Fruit fly (Drosophila melanogaster) Kc167 (cell line): ENCODE results near the gene mthl15.

Source experiments
- Myc ChIP-seq: fragments of >200 bp; optimal IDR thresholded peaks from 2 replicates; lab custom pipeline; 2017; ENCODE audit warnings: missing external identifiers
- Sin3A ChIP-seq: fragments of >200 bp; optimal IDR thresholded peaks from 2 replicates; lab custom pipeline; 2018; ENCODE audit warnings: missing external identifiers
- h ChIP-seq: fragments of >200 bp; optimal IDR thresholded peaks from 3 replicates; lab custom pipeline; 2018; ENCODE audit warnings: missing external identifiers
- insv ChIP-seq: fragments of >200 bp; optimal IDR thresholded peaks from 3 replicates; lab custom pipeline; 2018; ENCODE audit warnings: missing external identifiers
- psq ChIP-seq: fragments of >200 bp; optimal IDR thresholded peaks from 2 replicates; lab custom pipeline; 2017; ENCODE audit warnings: missing external identifiers
- ttk ChIP-seq: sonication (Bioruptor generic); optimal IDR thresholded peaks from 2 replicates; lab custom pipeline; 2017; ENCODE audit warnings: missing external identifiers

Gene mthl15

DNA sequence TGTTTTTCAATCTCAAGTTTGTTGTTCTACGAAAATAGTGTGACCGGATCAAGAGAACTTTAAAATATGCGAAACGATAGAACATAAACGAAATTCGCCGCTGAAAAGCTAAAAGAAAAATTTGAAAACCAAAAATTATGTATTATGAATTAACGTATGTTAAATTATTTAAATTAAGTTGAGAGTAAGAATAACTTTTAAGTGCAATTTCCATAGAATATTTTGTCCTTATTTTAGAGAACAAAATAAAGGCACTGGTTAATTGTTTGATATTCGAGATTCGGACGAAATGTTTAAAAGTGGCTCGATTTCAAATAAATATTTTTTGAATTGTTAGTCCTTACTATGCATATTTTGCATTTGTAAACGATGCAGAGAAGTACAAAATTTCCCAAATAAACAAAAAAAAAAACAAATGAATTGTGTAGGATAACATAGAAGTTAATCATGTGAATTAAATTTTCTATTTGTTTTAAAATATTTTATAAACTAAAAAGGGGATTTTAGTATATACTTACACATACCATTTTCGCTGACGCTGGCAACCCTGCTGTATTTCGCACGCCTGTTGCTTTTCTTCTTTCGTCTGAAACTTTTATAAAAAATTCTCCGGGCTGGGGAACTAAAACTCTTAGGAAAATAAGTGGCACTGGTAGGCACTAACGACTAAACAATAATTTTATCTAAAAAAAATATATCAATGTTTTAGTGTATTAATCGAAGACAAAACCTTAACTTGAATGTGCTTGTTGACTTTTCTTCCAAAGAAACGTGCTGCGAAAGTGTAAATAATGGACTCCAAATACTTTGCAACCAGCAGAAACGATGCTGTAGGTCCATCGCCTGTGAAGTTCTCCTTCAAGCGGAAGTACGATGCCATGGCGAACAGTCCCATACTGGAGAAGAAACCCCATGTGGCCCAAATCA lies 27.2 kb downstream of the mthl15 start, which contains the start of the genes CG5727 and ath:
CG5727 (minus strand) TSS at position 51 of the 927 bp plus-strand sequence.
ath (plus strand) TSS at position 513 of the 927 bp plus-strand sequence.
- no peak for TF ChIP-seq Sin3A (lab: Kevin White, UChicago)
- no peak for TF ChIP-seq Myc (lab: Kevin White, UChicago)
- no peak for TF ChIP-seq psq (lab: Kevin White, UChicago)
- no peak for TF ChIP-seq h (lab: Kevin White, UChicago)
- no peak for TF ChIP-seq insv (lab: Kevin White, UChicago)
- no peak for TF ChIP-seq ttk (lab: Kevin White, UChicago)

DNA sequence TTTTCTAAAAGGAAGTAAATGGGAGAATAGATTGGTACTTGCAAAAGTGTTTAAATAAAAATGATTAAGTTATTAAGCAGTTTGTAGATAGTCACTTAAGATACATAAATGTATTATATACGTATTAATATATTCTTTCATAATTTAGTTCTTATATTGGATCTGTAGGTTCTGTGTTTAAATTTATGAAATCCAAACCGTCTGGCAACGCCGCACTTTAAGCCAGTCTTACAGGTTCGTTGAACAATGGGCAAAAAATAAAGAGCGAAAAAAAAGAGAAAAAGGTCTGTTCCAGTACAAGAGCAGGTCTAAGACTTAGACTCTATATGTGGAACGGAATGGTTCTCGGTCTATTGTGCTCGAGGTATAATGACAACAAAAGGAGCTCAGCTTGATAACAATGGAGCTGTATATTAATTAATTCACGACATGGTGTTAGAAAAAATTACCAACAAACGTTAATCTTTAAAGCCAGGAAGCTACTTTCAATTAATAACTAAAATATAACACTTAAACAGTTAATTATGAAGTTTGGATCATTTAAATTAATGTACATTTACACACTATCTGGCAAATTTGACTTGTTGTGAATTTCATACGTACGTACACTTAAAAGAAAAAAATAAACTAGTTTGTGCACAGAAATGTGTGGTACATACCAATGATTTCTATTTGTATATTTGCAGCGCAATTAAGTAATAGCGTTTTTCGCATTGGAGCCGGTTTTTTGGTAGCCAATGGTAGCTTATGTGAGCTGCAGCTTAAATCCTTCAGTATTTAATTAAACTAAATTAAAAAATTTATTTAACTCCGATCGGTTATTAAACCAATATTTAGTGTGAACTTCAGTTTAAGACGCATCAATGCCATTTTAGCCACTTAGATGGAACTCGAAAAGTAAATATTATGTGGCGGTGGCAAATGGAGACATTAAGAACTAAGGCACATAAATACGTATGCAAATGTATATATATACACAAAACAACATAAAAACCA lies 29.0 kb downstream of the mthl15 start, which contains the start of gene CG5731:
CG5731 (minus strand) TSS at position 946 of the 996 bp plus-strand sequence.
- no peak for TF ChIP-seq Myc (lab: Kevin White, UChicago)
- TF ChIP-seq Sin3A (lab: Kevin White, UChicago): no peak
- no peak for TF ChIP-seq h (lab: Kevin White, UChicago)
- TF ChIP-seq ttk (lab: Kevin White, UChicago): no peak
- no peak for TF ChIP-seq insv (lab: Kevin White, UChicago)
- TF ChIP-seq psq (lab: Kevin White, UChicago): no peak

DNA sequence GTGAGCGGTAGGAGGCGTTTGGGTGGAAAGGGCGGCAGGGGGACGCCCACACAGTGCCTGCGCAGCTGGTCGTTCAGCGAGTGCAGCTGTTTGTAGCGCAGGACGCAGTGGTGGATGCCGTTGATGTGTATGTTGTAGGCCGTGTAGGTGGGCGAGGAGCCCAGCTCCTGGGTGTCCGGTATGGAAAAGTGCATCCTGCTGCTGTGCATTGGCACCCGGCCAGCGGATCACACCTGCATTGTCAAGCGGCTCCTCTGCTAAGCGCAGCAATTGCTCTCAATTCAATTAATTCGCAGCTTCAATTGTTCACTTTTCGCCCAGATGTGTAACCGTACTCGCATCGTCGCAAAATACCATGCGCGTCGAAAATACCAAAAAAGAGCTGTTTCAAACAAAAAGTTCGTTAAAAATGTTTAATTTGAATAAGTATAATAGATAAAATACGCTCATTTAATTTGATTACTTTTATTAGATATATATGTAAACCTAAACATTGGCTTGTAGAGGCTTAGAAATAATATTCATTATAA lies 31.4 kb downstream of the mthl15 start, which contains the start of gene Snx17:
Snx17 (minus strand) TSS at position 329 of the 530 bp plus-strand sequence.
- no peak for TF ChIP-seq psq (lab: Kevin White, UChicago)
- TF ChIP-seq Sin3A (lab: Kevin White, UChicago): no peak
- TF ChIP-seq ttk (lab: Kevin White, UChicago): no peak
- no peak for TF ChIP-seq h (lab: Kevin White, UChicago)
- no peak for TF ChIP-seq Myc (lab: Kevin White, UChicago)
- no peak for TF ChIP-seq insv (lab: Kevin White, UChicago)

DNA sequence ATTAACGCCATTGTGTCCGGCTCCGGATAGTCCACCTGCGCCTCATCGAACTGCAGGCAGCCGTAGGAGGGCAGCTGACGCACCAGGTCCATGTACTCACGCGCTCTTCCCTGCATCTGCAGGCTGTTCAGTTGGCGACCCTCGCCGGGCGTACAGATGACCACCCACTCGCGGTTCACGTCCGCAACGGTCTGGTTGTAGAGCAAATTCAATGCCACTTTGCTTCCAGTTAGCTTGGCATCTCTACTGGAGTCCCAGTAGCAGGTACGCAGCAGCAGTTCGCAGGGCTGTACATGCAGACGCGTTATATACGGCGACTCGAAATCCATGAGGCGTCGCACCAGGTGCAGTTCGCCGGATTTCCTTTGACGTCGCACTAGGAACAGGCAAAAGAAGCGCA lies 32.2 kb downstream of the mthl15 start:
- peak; percentile 87 for TF ChIP-seq ttk (lab: Kevin White, UChicago)
- TF ChIP-seq Myc (lab: Kevin White, UChicago): no peak
- TF ChIP-seq Sin3A (lab: Kevin White, UChicago): no peak
- no peak for TF ChIP-seq psq (lab: Kevin White, UChicago)
- no peak for TF ChIP-seq h (lab: Kevin White, UChicago)
- no peak for TF ChIP-seq insv (lab: Kevin White, UChicago)

DNA sequence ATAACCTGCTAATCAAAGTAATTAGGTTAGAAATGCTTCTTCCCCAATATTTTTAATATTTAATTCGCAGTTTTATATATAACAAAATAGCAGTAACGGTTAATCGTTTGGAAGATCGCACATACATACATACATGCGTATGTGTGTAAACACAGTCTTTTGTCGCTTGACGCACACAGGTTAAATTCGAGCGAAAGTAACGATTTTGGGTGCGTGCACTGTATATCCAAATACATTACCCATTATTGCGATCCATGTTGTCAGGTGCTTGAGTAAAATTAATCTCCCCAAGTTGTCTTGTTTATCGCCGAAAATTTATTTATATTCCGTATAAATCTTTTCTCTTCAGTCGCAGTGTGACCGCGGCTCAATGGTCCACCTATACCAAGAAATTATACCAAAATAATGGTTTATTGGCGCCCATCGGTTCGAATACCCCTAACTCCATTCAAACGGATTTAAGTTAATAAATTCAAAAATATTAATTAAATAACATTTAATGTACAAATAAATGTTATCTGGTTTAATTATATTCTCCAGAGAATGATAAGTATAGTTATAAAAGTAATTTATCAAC lies 34.1 kb downstream of the mthl15 start, which contains the start of gene CG34159:
CG34159 (minus strand) TSS at position 385 of the 577 bp plus-strand sequence.
- TF ChIP-seq ttk (lab: Kevin White, UChicago): no peak
- no peak for TF ChIP-seq Myc (lab: Kevin White, UChicago)
- no peak for TF ChIP-seq psq (lab: Kevin White, UChicago)
- no peak for TF ChIP-seq h (lab: Kevin White, UChicago)
- no peak for TF ChIP-seq Sin3A (lab: Kevin White, UChicago)
- no peak for TF ChIP-seq insv (lab: Kevin White, UChicago)

DNA sequence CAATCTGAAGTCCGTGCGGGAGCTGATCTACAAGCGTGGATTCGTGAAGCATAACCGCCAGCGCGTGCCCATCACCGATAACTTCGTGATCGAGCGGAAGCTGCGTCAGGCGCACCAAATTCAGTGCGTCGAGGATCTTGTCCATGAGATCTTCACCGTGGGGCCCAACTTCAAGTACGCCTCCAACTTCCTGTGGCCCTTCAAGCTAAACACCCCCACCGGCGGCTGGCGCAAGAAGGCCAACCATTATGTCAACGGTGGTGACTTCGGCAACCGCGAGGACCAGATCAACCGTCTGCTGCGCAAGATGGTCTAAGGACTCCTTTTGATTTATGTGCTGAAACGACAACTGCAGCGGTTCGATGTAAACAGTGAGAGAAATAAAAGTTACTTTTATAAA lies 36.4 kb downstream of the mthl15 start:
- TF ChIP-seq ttk (lab: Kevin White, UChicago) (no peak), Myc (lab: Kevin White, UChicago) (no peak), h (lab: Kevin White, UChicago) (no peak), Sin3A (lab: Kevin White, UChicago) (no peak), insv (lab: Kevin White, UChicago) (no peak), psq (lab: Kevin White, UChicago) (no peak)

DNA sequence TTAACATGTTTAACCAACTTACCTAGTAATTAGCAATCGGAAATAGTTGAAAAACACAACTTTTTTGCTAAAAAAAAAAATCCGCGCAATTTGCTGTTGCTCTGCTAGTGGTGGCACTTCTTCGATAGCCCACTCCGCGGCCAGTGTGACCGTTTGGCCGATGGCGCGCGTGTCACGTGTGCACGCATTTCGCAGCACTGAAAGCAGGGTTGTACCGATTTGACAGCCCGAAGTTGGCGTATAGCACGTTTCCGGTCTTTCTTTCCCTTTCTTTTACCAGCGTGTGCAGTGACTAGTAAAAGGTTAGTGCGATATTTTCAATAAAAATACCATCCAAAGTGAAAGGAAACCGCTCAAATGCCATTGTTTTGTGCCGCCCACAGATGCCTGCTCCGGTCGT lies 37.3 kb downstream of the mthl15 start, which contains the start of the genes Ripalpha and RpL7:
Ripalpha (minus strand) TSS at position 128 of the 400 bp plus-strand sequence.
RpL7 (plus strand) TSS at position 158 of the 400 bp plus-strand sequence.
- TF ChIP-seq ttk (lab: Kevin White, UChicago): no peak
- no peak for TF ChIP-seq h (lab: Kevin White, UChicago)
- TF ChIP-seq Sin3A (lab: Kevin White, UChicago): no peak
- TF ChIP-seq psq (lab: Kevin White, UChicago): no peak
- TF ChIP-seq Myc (lab: Kevin White, UChicago): no peak
- no peak for TF ChIP-seq insv (lab: Kevin White, UChicago)

DNA sequence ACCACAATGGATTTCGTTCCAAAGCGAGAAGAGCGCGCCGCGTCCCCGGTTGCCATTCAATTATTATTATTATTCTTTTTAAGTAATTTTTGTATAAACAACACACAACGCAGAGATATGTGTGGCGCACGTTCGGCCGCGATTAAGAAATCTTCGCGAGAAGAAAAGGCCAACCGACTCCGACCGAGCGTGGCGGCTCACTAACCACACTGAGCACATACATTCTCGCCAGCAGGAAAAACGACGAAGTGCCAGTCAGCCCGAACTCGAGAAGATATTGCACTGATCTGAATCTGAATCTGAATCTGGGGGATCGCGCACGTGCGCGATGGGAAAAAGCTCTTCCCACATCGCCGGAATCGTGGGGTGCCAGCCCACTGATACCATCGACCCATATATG lies 39.2 kb downstream of the mthl15 start, which contains the start of gene Sur:
Sur (minus strand) TSS at position 207 of the 400 bp plus-strand sequence.
- TF ChIP-seq psq (lab: Kevin White, UChicago) (no peak), h (lab: Kevin White, UChicago) (no peak), insv (lab: Kevin White, UChicago) (no peak), ttk (lab: Kevin White, UChicago) (no peak), Myc (lab: Kevin White, UChicago) (no peak), Sin3A (lab: Kevin White, UChicago) (no peak)

DNA sequence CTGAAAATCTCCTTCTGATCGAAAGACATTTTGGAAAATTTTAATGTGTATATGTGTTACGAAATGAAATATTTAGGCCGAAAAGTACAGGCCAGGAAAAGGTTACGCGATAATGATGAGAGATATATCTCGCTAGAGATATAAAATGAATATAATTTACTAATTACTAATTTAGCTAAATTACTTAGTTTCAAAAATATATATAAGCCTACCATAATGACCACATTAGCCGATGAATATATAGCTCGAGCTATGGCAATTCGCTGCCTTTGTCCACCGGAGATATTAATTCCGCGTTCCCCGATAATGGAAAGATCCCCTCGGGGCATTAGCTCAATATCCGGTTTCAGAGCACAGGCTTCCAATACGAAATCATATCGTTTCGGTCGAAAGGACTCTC lies 46.7 kb downstream of the mthl15 start, which contains the start of gene Fum4:
Fum4 (minus strand) TSS at position 101 of the 400 bp plus-strand sequence.
- no peak for TF ChIP-seq ttk (lab: Kevin White, UChicago)
- no peak for TF ChIP-seq Myc (lab: Kevin White, UChicago)
- TF ChIP-seq psq (lab: Kevin White, UChicago): no peak
- TF ChIP-seq insv (lab: Kevin White, UChicago): no peak
- TF ChIP-seq h (lab: Kevin White, UChicago): no peak
- TF ChIP-seq Sin3A (lab: Kevin White, UChicago): no peak
